Worm (Caenorhabditis elegans) whole organism, L3 larva: ENCODE results near the gene Y68A4A.13.

Source experiments
- egl-5 ChIP-seq: fragments of 150-350 bp; optimal IDR thresholded peaks from 2 replicates; lab custom pipeline; 2017; ENCODE audit warnings: missing biosample characterization, missing genetic modification reagents, missing genetic modification characterization, inconsistent platforms
- elt-1 ChIP-seq: fragments of 150-350 bp; optimal IDR thresholded peaks from 2 replicates; lab custom pipeline; 2014; ENCODE audit warnings: missing biosample characterization, missing genetic modification characterization
- nfya-1 ChIP-seq: sonication (generic microtip); optimal IDR thresholded peaks from 2 replicates; lab custom pipeline; 2017; ENCODE audit warnings: missing genetic modification characterization, mild to moderate bottlenecking, missing compliant biosample characterization, antibody characterized with exemption, moderate library complexity; ENCODE audit not compliant: insufficient read depth
- nhr-11 ChIP-seq: fragments of 150-350 bp; optimal IDR thresholded peaks from 2 replicates; lab custom pipeline; 2014; ENCODE audit warnings: missing biosample characterization, missing genetic modification characterization
- pqm-1 ChIP-seq: fragments of 150-350 bp; optimal IDR thresholded peaks from 2 replicates; lab custom pipeline; 2017; ENCODE audit warnings: missing biosample characterization, missing genetic modification characterization, inconsistent platforms
- tbx-2 ChIP-seq: sonication (generic microtip); optimal IDR thresholded peaks from 2 replicates; lab custom pipeline; 2016; ENCODE audit warnings: mild to moderate bottlenecking, missing genetic modification characterization, missing compliant biosample characterization
- unc-39 ChIP-seq: sonication (generic microtip); optimal IDR thresholded peaks from 4 replicates; lab custom pipeline; 2017; ENCODE audit warnings: missing biosample characterization, missing genetic modification characterization
- ztf-4 ChIP-seq: fragments of 150-350 bp; optimal IDR thresholded peaks from 2 replicates; lab custom pipeline; 2014; ENCODE audit warnings: missing biosample characterization, missing genetic modification characterization

DNA sequence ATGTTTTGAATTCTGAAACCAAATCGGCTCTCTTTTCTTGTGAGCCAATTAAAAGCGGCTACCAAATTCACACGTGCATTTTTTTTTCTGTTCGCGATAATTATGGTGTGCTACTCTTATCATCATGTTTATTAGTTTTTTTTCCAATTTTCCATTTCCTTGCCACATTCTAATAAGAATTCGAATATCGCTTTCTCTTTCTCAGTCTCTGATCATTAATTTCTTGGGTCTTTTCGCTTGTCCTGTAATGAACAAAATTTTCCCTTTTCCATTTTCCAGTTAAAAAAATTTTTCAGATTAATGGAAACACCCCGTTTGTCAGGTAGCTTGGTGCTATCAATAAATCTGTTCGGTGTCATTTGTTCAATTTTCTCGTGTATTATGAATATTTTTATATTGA lies 36.4 kb downstream of the Y68A4A.13 start, which contains the start of gene srbc-26:
- no peak for TF ChIP-seq tbx-2 (tag; lab: Kevin White, UChicago)
- TF ChIP-seq unc-39 = no peak
- TF ChIP-seq pqm-1 (tag; lab: Kevin White, UChicago) = no peak
- TF ChIP-seq nfya-1 (tag; lab: Kevin White, UChicago) = no peak
- no peak for TF ChIP-seq ztf-4 (tag; lab: Kevin White, UChicago)
- TF ChIP-seq nhr-11 (tag; lab: Kevin White, UChicago) = no peak
- no peak for TF ChIP-seq egl-5 (tag; lab: Kevin White, UChicago)
- TF ChIP-seq elt-1 = no peak
